Worm (Caenorhabditis elegans): ENCODE measurements around the gene F43D2.7.

The F43D2.7 gene

DNA sequence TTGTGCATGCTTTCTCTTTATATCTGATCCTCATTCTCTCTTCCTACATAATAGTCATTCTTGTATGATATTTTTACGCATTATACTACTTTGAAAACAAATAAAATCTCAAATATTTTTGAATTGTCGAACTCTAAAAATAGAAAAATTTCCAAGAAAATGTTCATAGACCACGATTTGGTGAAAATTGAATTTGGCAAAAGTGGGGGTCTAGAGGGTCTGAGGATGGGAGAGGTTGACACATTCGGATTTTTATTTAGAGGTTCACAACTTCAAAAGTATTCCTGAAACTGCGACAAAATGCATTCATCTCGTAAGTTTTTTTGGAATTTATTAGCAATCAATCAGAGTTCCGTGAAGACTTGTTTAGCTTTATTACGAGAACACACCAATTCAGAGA, 40.0 kb downstream of the F43D2.7 start, which contains the start of gene glb-22:
glb-22 (plus strand) TSS at position 301 of the 400 bp plus-strand sequence.
- TF ChIP-seq skn-1 (tag; optimal IDR thresholded peaks at IDR 0.05) (no peak), nhr-20 (tag; optimal IDR thresholded peaks at IDR 0.05) (no peak), rnt-1 (tag; optimal IDR thresholded peaks at IDR 0.05) (no peak), ztf-4 (tag; optimal IDR thresholded peaks at IDR 0.05) (no peak), egl-27 (tag; optimal IDR thresholded peaks at IDR 0.05) (no peak), ceh-88 (GFP tag; IDR thresholded peaks at IDR 0.05) (no peak), lir-3 (tag; optimal IDR thresholded peaks at IDR 0.05; ENCODE audit: poor library complexity) (no peak)

DNA sequence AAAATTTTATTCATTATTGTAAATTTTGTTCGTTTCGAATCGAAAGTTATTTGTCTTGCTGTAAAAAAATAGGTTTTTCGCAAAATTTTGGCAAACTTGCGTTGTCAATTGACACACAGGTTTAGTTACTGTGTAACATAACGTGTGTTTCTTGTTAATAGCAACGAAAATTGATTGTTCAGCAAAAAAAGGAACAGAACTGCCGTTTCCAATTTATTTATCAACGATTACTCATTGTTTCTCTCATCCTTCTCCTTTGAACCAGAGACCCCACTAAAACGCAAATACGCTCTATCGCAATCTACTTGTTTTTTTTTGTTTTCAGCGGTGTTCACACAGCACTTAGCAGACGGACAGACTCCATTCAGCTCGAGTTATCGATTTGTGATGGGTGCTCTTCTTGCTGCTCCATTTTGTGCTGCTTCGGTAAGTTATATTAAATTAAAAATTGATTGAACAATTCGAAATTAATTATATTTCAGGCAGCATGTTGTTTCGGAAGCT, 42.2 kb downstream of the F43D2.7 start, which contains the start of gene R11H6.2:
R11H6.2 (plus strand) TSS at position 326 of the 504 bp plus-strand sequence.
- TF ChIP-seq dpl-1 (GFP tag; optimal IDR thresholded peaks at IDR 0.05) (peak in 1 of 3 experiments; percentile 52), hlh-17 (GFP tag; optimal IDR thresholded peaks at IDR 0.05; ENCODE audit: borderline replicate concordance) (no peak), lin-14 (GFP tag; optimal IDR thresholded peaks at IDR 0.05) (peak; percentile 81), nhr-85 (tag) (no peak), lin-35 (GFP tag; optimal IDR thresholded peaks at IDR 0.05) (peak; percentile 19 to 45), efl-3 (GFP tag; optimal IDR thresholded peaks at IDR 0.05) (no peak), mep-1 (tag; optimal IDR thresholded peaks at IDR 0.05) (peak; percentile 27), nhr-12 (tag; optimal IDR thresholded peaks at IDR 0.05) (no peak), blmp-1 (tag; optimal IDR thresholded peaks at IDR 0.05) (peak; percentile 1), rnt-1 (tag; optimal IDR thresholded peaks at IDR 0.05) (peak; percentile 31), lsy-2 (tag; optimal IDR thresholded peaks at IDR 0.05) (peak in 1 of 2 experiments; percentile 57), skn-1 (tag; optimal IDR thresholded peaks at IDR 0.05) (no peak), C16A3.4 (tag; optimal IDR thresholded peaks at IDR 0.05) (peak; percentile 3), efl-1 (optimal IDR thresholded peaks at IDR 0.05) (peak; percentile 16 to 35), efl-1 (GFP tag; optimal IDR thresholded peaks at IDR 0.05 in 1 of 2) (peak; percentile 36 to 51), swsn-7 (tag; optimal IDR thresholded peaks at IDR 0.05) (no peak)

DNA sequence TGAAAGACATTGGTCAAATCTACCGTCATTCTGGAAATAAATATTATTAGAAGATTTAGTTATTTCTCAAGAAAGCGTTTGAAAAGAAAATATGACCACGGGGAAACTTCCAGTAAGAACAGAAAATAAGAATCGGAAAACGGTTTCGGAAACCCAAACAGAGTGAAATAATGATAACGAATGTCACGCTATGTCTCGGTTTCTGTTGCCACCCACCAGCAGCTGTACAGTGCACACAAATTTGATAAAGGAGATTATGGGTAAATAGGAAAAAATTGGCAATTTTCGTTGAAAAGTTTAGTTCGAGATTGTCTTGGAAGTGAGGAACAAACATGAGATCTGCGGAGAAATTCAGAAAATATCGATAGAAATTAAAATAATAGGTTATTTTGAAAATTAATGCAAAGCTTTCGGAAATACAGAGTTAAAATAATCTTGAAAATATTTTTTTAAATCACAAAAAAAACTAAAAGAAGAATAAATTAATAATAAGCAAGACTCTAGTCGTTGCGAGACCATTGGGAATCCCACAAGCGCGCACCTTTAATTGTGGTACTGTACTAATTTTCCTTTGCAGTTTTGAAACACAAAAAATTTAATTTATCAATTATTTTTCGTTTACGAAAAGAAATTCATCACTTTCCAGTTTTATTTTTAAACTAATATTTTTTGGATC, 42.8 kb downstream of the F43D2.7 start, which contains the start of gene pes-9:
pes-9 (minus strand) TSS at position 30 of the 676 bp plus-strand sequence.
- TF ChIP-seq efl-1 (optimal IDR thresholded peaks at IDR 0.05): no peak
- TF ChIP-seq efl-1 (GFP tag; optimal IDR thresholded peaks at IDR 0.05 in 1 of 2): peak in 1 of 2 experiments; percentile 9
- peak in 1 of 2 experiments; percentile 4 for TF ChIP-seq lin-35 (GFP tag; optimal IDR thresholded peaks at IDR 0.05)
- peak; percentile 42 for TF ChIP-seq elt-2 (tag; optimal IDR thresholded peaks at IDR 0.05)
- no peak for TF ChIP-seq nhr-20 (tag; optimal IDR thresholded peaks at IDR 0.05)

DNA sequence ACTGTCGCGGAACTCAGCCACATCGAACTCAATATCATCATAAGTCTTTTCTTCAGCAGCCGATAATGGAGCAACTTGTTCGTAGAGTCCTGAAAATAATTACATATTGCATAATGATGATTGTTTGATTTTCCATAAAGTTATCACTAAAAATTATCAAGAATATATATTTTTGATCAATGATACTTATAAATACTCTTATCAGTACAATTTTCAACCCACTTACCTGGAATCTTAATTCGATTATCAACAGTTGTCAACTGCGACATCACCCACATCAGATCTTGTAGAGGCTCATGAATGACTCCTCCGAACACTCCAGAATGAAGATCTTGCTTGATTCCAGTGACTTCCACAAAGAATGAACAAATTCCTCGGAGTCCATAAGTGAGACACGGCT, 44.0 kb downstream of the F43D2.7 start:
- TF ChIP-seq pag-3 (tag; optimal IDR thresholded peaks at IDR 0.05; ENCODE audit: borderline replicate concordance, insufficient read depth) (no peak), fkh-8 (tag; optimal IDR thresholded peaks at IDR 0.05) (no peak), nhr-90 (tag; optimal IDR thresholded peaks at IDR 0.05; ENCODE audit: poor library complexity) (no peak), lsy-2 (tag; optimal IDR thresholded peaks at IDR 0.05) (no peak), xbp-1 (tag; optimal IDR thresholded peaks at IDR 0.05) (no peak), lin-35 (GFP tag; optimal IDR thresholded peaks at IDR 0.05) (no peak), C16A3.4 (tag; optimal IDR thresholded peaks at IDR 0.05) (no peak), elt-2 (tag; optimal IDR thresholded peaks at IDR 0.05) (peak; percentile 44)

DNA sequence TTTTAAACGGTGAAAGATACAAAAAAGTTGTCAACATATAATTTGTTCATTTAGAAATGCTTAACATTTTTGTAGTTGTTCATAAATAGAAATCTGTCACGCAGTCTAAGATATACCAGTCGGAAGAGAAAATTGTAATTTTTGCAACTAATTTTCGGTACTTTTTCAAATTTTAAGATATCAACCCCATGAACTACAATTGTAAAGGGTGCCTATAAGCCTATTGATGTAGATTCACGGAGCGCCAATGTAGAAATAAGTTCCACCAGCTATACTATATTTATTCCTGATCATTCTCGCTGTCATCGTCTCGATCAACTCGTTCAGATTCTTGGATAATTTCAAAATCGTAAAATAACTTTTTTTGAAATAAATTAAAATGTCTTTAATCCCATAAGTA, 45.0 kb downstream of the F43D2.7 start:
- no peak for TF ChIP-seq nhr-90 (tag; optimal IDR thresholded peaks at IDR 0.05; ENCODE audit: poor library complexity)
- TF ChIP-seq egl-27 (tag; optimal IDR thresholded peaks at IDR 0.05): no peak
- TF ChIP-seq nhr-85 (tag): no peak
- TF ChIP-seq nhr-28 (tag; optimal IDR thresholded peaks at IDR 0.05): no peak
- TF ChIP-seq ceh-90 (tag; optimal IDR thresholded peaks at IDR 0.05): no peak
- no peak for TF ChIP-seq nhr-47 (tag; optimal IDR thresholded peaks at IDR 0.05)
- no peak for TF ChIP-seq unc-98 (GFP tag; IDR thresholded peaks at IDR 0.05)
- no peak for TF ChIP-seq dsc-1 (tag; optimal IDR thresholded peaks at IDR 0.05)
- no peak for TF ChIP-seq nhr-76 (tag; optimal IDR thresholded peaks at IDR 0.05)
- no peak for TF ChIP-seq lir-3 (tag; optimal IDR thresholded peaks at IDR 0.05; ENCODE audit: poor library complexity)
- TF ChIP-seq lsy-2 (tag; optimal IDR thresholded peaks at IDR 0.05): no peak
- no peak for TF ChIP-seq rnt-1 (tag; optimal IDR thresholded peaks at IDR 0.05)
- no peak for TF ChIP-seq nhr-12 (tag; optimal IDR thresholded peaks at IDR 0.05)
- TF ChIP-seq nhr-19 (GFP tag; conservative IDR thresholded peaks at IDR 0.05): no peak
- no peak for TF ChIP-seq snu-23 (GFP tag; optimal IDR thresholded peaks at IDR 0.05)
- no peak for TF ChIP-seq ceh-82 (tag; optimal IDR thresholded peaks at IDR 0.05)
- TF ChIP-seq efl-1 (optimal IDR thresholded peaks at IDR 0.05): no peak
- TF ChIP-seq efl-1 (GFP tag; optimal IDR thresholded peaks at IDR 0.05 in 1 of 2): no peak
- TF ChIP-seq pag-3 (tag; optimal IDR thresholded peaks at IDR 0.05; ENCODE audit: borderline replicate concordance, insufficient read depth): no peak
- no peak for TF ChIP-seq efl-3 (GFP tag; optimal IDR thresholded peaks at IDR 0.05)
- no peak for TF ChIP-seq nhr-71 (tag; optimal IDR thresholded peaks at IDR 0.05)

Data from whole organism, L1 larva.